Worm (Caenorhabditis elegans): ENCODE data around the gene T04G9.7.

DNA sequence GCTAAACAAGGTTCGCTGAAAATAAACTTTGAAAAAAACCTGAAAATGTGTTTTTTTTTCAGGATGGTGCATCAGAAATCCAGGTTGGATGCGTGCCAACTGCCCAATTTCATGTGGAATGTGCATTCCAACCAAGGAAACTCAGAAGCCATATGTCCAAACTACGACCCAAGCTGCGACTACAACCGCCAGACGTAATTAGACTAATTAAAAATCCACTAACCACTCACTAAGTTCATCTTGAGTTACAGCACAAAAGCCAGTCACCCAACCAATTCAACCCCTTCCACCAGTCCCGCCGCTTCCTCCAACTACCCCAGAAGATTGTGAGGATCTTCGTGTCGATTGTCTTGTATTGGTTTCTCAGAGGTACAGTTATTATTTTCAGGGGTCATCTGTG, 8.6 kb downstream of the T04G9.7 start:
- TF ChIP-seq unc-62 (GFP tag; optimal IDR thresholded peaks at IDR 0.05) (no peak), let-526 (GFP tag; IDR thresholded peaks at IDR 0.05) (no peak)
